Fruit fly (Drosophila melanogaster) whole organism, prepupa: ENCODE results near the gene srl.

Experiments
- CG10631 ChIP-seq: fragments of 200-800 bp; sonication (Bioruptor generic); optimal IDR thresholded peaks from 2 replicates; lab custom pipeline; 2016; ENCODE audit warnings: missing biosample characterization, missing genetic modification characterization
- CG10669 ChIP-seq: fragments of 200-800 bp; sonication (Bioruptor generic); optimal IDR thresholded peaks from 3 replicates; lab custom pipeline; 2018; ENCODE audit warnings: missing biosample characterization, mild to moderate bottlenecking, missing genetic modification characterization, moderate library complexity
- CG11762 ChIP-seq: fragments of 200-800 bp; sonication (Bioruptor generic); optimal IDR thresholded peaks from 3 replicates; lab custom pipeline; 2016; ENCODE audit warnings: missing biosample characterization, missing genetic modification characterization; ENCODE audit not compliant: insufficient read depth
- CG11902 ChIP-seq: fragments of 200-800 bp; sonication (Bioruptor generic); optimal IDR thresholded peaks from 3 replicates; lab custom pipeline; 2016; ENCODE audit warnings: missing biosample characterization, missing genetic modification characterization
- CG15336 ChIP-seq: fragments of 200-800 bp; sonication (Bioruptor generic); IDR thresholded peaks from 2 replicates; pipeline ENCODE4 v1.3.6; 2022; ENCODE audit warnings: missing biosample characterization, missing genetic modification characterization
- CG1621 ChIP-seq: fragments of 200-800 bp; sonication (Bioruptor generic); optimal IDR thresholded peaks from 3 replicates; lab custom pipeline; 2018; ENCODE audit warnings: missing biosample characterization, mild to moderate bottlenecking, missing genetic modification characterization
- CG3032 ChIP-seq: fragments of 200-800 bp; optimal IDR thresholded peaks from 2 replicates; lab custom pipeline; 2019; ENCODE audit warnings: missing biosample characterization, mild to moderate bottlenecking, missing genetic modification characterization, moderate library complexity
- CG31627 ChIP-seq: fragments of 200-800 bp; sonication (Bioruptor generic); optimal IDR thresholded peaks from 3 replicates; lab custom pipeline; 2016; ENCODE audit warnings: missing biosample characterization, missing genetic modification characterization
- CG32006 ChIP-seq: fragments of 200-800 bp; sonication (Bioruptor generic); optimal IDR thresholded peaks from 3 replicates; lab custom pipeline; 2017; ENCODE audit warnings: missing biosample characterization, mild to moderate bottlenecking, missing genetic modification characterization
- CG34406 ChIP-seq: fragments of 200-800 bp; sonication (Bioruptor generic); optimal IDR thresholded peaks from 3 replicates; lab custom pipeline; 2016; ENCODE audit warnings: missing biosample characterization, missing genetic modification characterization
- CG4318 ChIP-seq: fragments of 200-800 bp; sonication (Bioruptor generic); optimal IDR thresholded peaks from 3 replicates; lab custom pipeline; 2017; ENCODE audit warnings: missing biosample characterization, mild to moderate bottlenecking, missing genetic modification characterization
- CG6163 ChIP-seq: fragments of 200-800 bp; sonication (Bioruptor generic); IDR thresholded peaks from 3 replicates; pipeline ENCODE4 v1.3.6; 2022; ENCODE audit warnings: missing biosample characterization, missing genetic modification characterization
- CG6808 ChIP-seq: fragments of 200-800 bp; sonication (Bioruptor generic); optimal IDR thresholded peaks from 3 replicates; lab custom pipeline; 2017; ENCODE audit warnings: missing biosample characterization, missing genetic modification characterization, mild to moderate bottlenecking, moderate library complexity, missing genetic modification reagents
- CG6854 ChIP-seq: fragments of 200-800 bp; sonication (Bioruptor generic); optimal IDR thresholded peaks from 2 replicates; lab custom pipeline; 2017; ENCODE audit warnings: missing biosample characterization, mild to moderate bottlenecking, missing genetic modification characterization
- CG7368 ChIP-seq: fragments of 200-800 bp; sonication (Bioruptor generic); optimal IDR thresholded peaks from 3 replicates; lab custom pipeline; 2016; ENCODE audit warnings: missing biosample characterization, missing genetic modification characterization
- CG8119 ChIP-seq: fragments of 200-800 bp; sonication (Bioruptor generic); IDR thresholded peaks from 3 replicates; pipeline ENCODE4 v1.3.6; 2022; ENCODE audit warnings: missing biosample characterization, missing genetic modification characterization
- CG8632 ChIP-seq: fragments of 200-800 bp; sonication (Bioruptor generic); optimal IDR thresholded peaks from 3 replicates; lab custom pipeline; 2016; ENCODE audit warnings: missing biosample characterization, missing genetic modification characterization
- CG9139 ChIP-seq: fragments of 200-800 bp; sonication (Bioruptor generic); optimal IDR thresholded peaks from 3 replicates; lab custom pipeline; 2017; ENCODE audit warnings: missing biosample characterization, mild to moderate bottlenecking, missing genetic modification characterization
- Eip75B ChIP-seq: fragments of 200-800 bp; sonication (Bioruptor generic); optimal IDR thresholded peaks from 3 replicates; lab custom pipeline; 2016; ENCODE audit warnings: missing biosample characterization, missing genetic modification characterization
- Eip78C ChIP-seq: fragments of 200-800 bp; sonication (Bioruptor generic); peaks from one replicate; lab custom pipeline; 2016; ENCODE audit warnings: missing biosample characterization, missing genetic modification characterization
- Eip93F ChIP-seq: fragments of 200-800 bp; sonication (Bioruptor generic); optimal IDR thresholded peaks from 2 replicates; lab custom pipeline; 2016; ENCODE audit warnings: missing biosample characterization, mild to moderate bottlenecking, missing genetic modification characterization
- Ets96B ChIP-seq: fragments of 200-800 bp; optimal IDR thresholded peaks from 2 replicates; lab custom pipeline; 2019; ENCODE audit warnings: missing biosample characterization, mild to moderate bottlenecking, missing genetic modification characterization, moderate library complexity
- Gug ChIP-seq: fragments of 200-800 bp; sonication (Bioruptor generic); IDR thresholded peaks from 2 replicates; pipeline ENCODE4 v1.3.6; 2022; ENCODE audit warnings: missing biosample characterization, missing genetic modification characterization
- Hr39 ChIP-seq: fragments of 200-800 bp; sonication (Bioruptor generic); optimal IDR thresholded peaks from 2 replicates; lab custom pipeline; 2016; ENCODE audit warnings: missing biosample characterization, missing genetic modification characterization
- Lpt ChIP-seq: fragments of 200-800 bp; sonication (Bioruptor generic); optimal IDR thresholded peaks from 3 replicates; lab custom pipeline; 2016; ENCODE audit warnings: missing biosample characterization, missing genetic modification characterization
- OdsH ChIP-seq: fragments of 200-800 bp; sonication (Bioruptor generic); optimal IDR thresholded peaks from 3 replicates; lab custom pipeline; 2016; ENCODE audit warnings: missing biosample characterization, missing genetic modification characterization
- Sox102F ChIP-seq: fragments of 200-800 bp; sonication (Bioruptor generic); optimal IDR thresholded peaks from 2 replicates; lab custom pipeline; 2016; ENCODE audit warnings: missing biosample characterization, mild to moderate bottlenecking, missing genetic modification characterization
- Sox14 ChIP-seq: fragments of 200-800 bp; sonication (Bioruptor generic); optimal IDR thresholded peaks from 3 replicates; lab custom pipeline; 2016; ENCODE audit warnings: missing biosample characterization, missing genetic modification characterization
- Sox15 ChIP-seq: fragments of 200-800 bp; sonication (Bioruptor generic); optimal IDR thresholded peaks from 3 replicates; lab custom pipeline; 2016; ENCODE audit warnings: missing biosample characterization, missing genetic modification characterization
- achi ChIP-seq: fragments of 200-800 bp; sonication (Bioruptor generic); optimal IDR thresholded peaks from 3 replicates; lab custom pipeline; 2016; ENCODE audit warnings: missing biosample characterization, missing genetic modification characterization
- acj6 ChIP-seq: fragments of 200-800 bp; sonication (Bioruptor generic); optimal IDR thresholded peaks from 3 replicates; lab custom pipeline; 2016; ENCODE audit warnings: missing biosample characterization, missing genetic modification characterization
- cyc ChIP-seq: fragments of 200-800 bp; sonication (Bioruptor generic); optimal IDR thresholded peaks from 3 replicates; lab custom pipeline; 2016; ENCODE audit warnings: missing biosample characterization, missing genetic modification characterization
- eg ChIP-seq: fragments of 200-800 bp; sonication (Bioruptor generic); IDR thresholded peaks from 3 replicates; pipeline ENCODE4 v1.3.6; 2022; ENCODE audit warnings: missing biosample characterization, missing genetic modification characterization
- fkh ChIP-seq: fragments of 200-800 bp; sonication (Bioruptor generic); optimal IDR thresholded peaks from 3 replicates; lab custom pipeline; 2017; ENCODE audit warnings: missing biosample characterization, mild to moderate bottlenecking, missing genetic modification characterization, moderate library complexity
- lz ChIP-seq: fragments of 200-800 bp; sonication (Bioruptor generic); optimal IDR thresholded peaks from 3 replicates; lab custom pipeline; 2016; ENCODE audit warnings: missing biosample characterization, missing genetic modification characterization
- net ChIP-seq: fragments of 200-800 bp; sonication (Bioruptor generic); optimal IDR thresholded peaks from 3 replicates; lab custom pipeline; 2016; ENCODE audit warnings: missing biosample characterization, missing genetic modification characterization
- spab ChIP-seq: fragments of 200-800 bp; sonication (Bioruptor generic); optimal IDR thresholded peaks from 2 replicates; lab custom pipeline; 2017; ENCODE audit warnings: missing biosample characterization, mild to moderate bottlenecking, missing genetic modification characterization, missing genetic modification reagents
- ss ChIP-seq, 2 experiments: fragments of 200-800 bp; sonication (Bioruptor generic); optimal IDR thresholded peaks; 2 replicates in 1 of 2; 3 replicates in 1 of 2; lab custom pipeline; 2017 to 2018; ENCODE audit warnings: mild to moderate bottlenecking in 2 of 2, missing biosample characterization in 2 of 2, missing genetic modification characterization in 2 of 2, moderate library complexity in 1 of 2
- svp ChIP-seq: fragments of 200-800 bp; sonication (Bioruptor generic); peaks from one replicate; lab custom pipeline; 2016; ENCODE audit warnings: missing biosample characterization, missing genetic modification characterization

The srl gene

DNA sequence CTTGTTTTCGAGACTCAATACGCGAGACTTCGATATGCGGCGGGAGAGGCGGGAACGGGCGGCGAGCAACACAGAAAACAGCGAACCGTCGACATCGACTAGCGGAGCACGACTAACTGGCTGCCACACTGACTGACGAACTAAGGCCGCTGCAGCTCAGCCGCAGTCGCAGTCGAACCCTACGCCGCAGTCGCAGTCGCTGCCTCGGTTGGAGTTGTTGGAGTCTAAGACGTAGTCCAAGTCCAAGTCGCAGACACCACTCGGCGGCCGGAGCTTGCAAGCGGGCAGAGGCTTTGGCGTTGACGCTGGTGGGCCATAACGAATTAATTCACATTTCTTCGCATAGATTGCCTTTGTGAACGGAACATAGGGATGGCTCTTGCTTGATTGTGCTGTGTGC, 21.6 kb upstream of the srl start:
- no peak for TF ChIP-seq lz (GFP tag; lab: Kevin White, UChicago)
- peak; percentile 34 for TF ChIP-seq Eip78C (GFP tag; lab: Kevin White, UChicago)
- no peak for TF ChIP-seq CG34406 (GFP tag; lab: Kevin White, UChicago)
- no peak for TF ChIP-seq CG4318 (GFP tag; lab: Kevin White, UChicago)
- TF ChIP-seq CG8119 (GFP tag; lab: Robert Waterston, UW), result 0 out of 3 replicates have a peak, but pooled peaks have one; percentile 21
- no peak for TF ChIP-seq CG7368
- peak; percentile 29; the same call in 1 of the 3 replicates for TF ChIP-seq eg (GFP tag; lab: Robert Waterston, UW)
- TF ChIP-seq CG1621 (tag; lab: Kevin White, UChicago), result peak; percentile 31
- TF ChIP-seq CG15336 (GFP tag; lab: Robert Waterston, UW), result 0 out of 2 replicates have a peak, but pooled peaks have one; percentile 21

- TF ChIP-seq ss (GFP tag; optimal IDR thresholded peaks at IDR 0.05; lab: Kevin White, UChicago) (peak in 1 of 2 experiments; percentile 17), Ets96B (tag; lab: Kevin White, UChicago) (no peak), svp (GFP tag; lab: Kevin White, UChicago) (peak; percentile 0), Sox102F (GFP tag; lab: Kevin White, UChicago) (no peak)
Measured at dm6 chr3R:4449256-4449655, 20.1 kb upstream of the srl start.

DNA sequence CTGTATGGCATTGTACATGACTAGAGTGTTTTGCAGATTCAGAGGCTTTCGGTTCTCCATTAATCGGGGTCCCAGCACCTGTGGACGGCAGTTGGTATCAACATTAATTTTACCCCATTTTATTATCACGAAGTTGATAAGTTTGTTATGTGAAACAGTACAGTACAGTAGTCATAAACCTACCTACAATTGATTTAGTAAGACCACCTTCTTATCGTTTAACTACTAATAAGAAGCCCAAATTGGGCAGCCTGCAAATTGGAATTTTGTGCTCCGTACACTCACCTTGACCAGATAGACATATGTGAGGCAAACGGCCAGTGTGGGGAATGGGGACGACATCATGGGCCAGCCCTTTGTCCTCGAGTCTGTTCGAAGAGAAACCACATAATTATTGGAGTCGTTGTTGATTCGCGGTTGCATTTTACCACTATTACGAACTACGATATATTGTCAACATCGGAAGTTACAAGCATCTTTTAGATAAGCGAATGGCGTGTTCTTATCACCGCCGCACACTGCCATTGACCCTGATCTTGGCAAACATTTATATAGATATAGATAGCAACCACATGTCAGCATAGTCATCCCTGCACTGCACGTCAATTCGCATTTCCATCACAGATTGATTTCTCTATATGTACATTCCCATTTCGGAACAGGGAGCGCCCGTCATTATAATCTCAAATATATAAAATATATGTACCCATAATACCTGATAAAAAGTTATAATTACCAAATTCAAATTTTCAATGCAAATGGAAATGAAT, 17.5 kb upstream of the srl start:
- TF ChIP-seq Eip93F (no peak), spab (GFP tag; lab: Kevin White, UChicago) (no peak), CG1621 (tag; lab: Kevin White, UChicago) (no peak), Eip78C (GFP tag; lab: Kevin White, UChicago) (peak; percentile 53), CG10669 (GFP tag; lab: Kevin White, UChicago) (no peak), fkh (GFP tag; lab: Kevin White, UChicago) (peak; percentile 17), CG15336 (GFP tag; lab: Robert Waterston, UW) (no peak)

DNA sequence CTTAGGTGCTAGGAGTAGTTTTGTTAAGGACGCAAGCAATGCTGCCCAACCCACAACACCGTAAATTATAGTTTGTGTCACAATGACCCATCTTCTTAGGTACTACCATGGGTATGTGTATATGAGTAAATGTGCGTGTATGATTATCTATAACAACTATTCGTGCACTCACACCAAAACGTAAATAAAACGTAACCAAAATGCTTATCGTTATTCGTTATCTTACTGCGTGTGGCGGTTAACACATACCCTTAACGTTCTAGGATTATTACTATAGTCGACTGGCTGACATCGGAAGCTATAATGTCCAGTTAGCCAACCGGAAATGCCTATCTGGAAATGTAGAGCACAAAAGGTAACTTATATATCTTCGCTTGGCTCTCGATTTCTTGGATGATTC, 15.9 kb upstream of the srl start:
- no peak for TF ChIP-seq ss (GFP tag; optimal IDR thresholded peaks at IDR 0.05; lab: Kevin White, UChicago)

DNA sequence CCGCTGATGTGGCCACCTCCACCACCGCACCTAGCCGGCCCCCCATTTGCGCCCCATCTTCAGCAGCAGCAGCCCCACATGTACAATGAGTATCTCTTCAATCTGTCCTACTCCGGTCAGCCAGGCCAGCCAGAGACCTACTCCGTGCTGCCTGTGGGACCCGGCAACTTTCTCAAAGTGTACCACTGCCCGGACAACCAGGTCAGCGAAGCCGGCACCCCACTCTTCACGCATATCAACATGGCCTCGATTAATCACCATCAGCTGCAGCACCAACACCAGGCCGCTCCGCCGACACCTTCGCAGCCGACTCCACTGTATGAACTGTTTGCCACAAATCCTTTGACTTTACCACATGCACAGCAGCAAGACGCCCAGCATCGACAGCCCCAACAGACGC, 8.7 kb upstream of the srl start:
- TF ChIP-seq Hr39 (GFP tag; lab: Kevin White, UChicago) (no peak), CG34406 (GFP tag; lab: Kevin White, UChicago) (no peak), Lpt (GFP tag; lab: Kevin White, UChicago) (no peak), CG6808 (GFP tag; lab: Kevin White, UChicago) (no peak), CG8632 (GFP tag; lab: Kevin White, UChicago) (no peak), Eip75B (GFP tag; lab: Kevin White, UChicago) (no peak), Eip93F (no peak), fkh (GFP tag; lab: Kevin White, UChicago) (no peak), Ets96B (tag; lab: Kevin White, UChicago) (no peak), OdsH (no peak), CG31627 (GFP tag; lab: Kevin White, UChicago) (no peak), Sox14 (GFP tag; lab: Kevin White, UChicago) (no peak)

DNA sequence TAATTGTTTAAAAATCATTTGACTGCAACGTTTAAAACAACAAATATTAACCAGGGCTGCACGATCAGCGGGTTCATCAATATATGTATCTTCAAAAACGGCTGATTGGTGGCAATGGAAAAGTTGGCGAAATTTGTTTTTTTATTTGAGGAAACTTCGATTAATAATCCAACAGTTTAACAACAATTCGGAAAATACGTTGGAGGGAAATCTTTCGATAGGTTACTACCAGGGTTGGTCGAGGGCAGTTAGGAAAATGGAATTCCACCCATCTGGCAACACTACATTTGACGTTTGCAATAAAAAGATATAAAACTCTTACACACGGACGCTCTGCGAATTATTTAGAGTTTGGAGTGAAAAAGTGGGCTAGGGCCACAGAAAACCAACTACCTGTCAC, 8.0 kb upstream of the srl start, which contains the start of the genes Lipt2 and CG14650:
Gene Lipt2 (minus strand): TSS at position 217 of the 400 bp plus-strand sequence.
Gene CG14650 (plus strand): TSS at position 275 of the 400 bp plus-strand sequence.
- peak; percentile 56 for TF ChIP-seq net (GFP tag; lab: Kevin White, UChicago)
- peak; percentile 67 for TF ChIP-seq acj6 (GFP tag; lab: Kevin White, UChicago)
- no peak for TF ChIP-seq CG10631 (GFP tag; lab: Kevin White, UChicago)
- peak; percentile 59 for TF ChIP-seq cyc (GFP tag; lab: Kevin White, UChicago)
- peak; percentile 51 for TF ChIP-seq CG11902 (GFP tag; lab: Kevin White, UChicago)
- peak; percentile 60 for TF ChIP-seq CG3032 (tag; lab: Kevin White, UChicago)
- TF ChIP-seq achi (GFP tag; lab: Kevin White, UChicago), result peak; percentile 85
- peak; percentile 19; the same call in 1 of the 2 replicates for TF ChIP-seq Gug (GFP tag; lab: Robert Waterston, UW)
- peak; percentile 39 for TF ChIP-seq Sox15 (GFP tag; lab: Kevin White, UChicago)
- TF ChIP-seq CG6163 (GFP tag; lab: Robert Waterston, UW), result peak; percentile 52; the same call in 2 of the 3 replicates
- peak; percentile 39 for TF ChIP-seq CG11762 (GFP tag; lab: Kevin White, UChicago)
- TF ChIP-seq Hr39 (GFP tag; lab: Kevin White, UChicago), result no peak
- peak; percentile 33; the same call in 1 of the 3 replicates for TF ChIP-seq eg (GFP tag; lab: Robert Waterston, UW)
- no peak for TF ChIP-seq CG6854 (GFP tag; lab: Kevin White, UChicago)
- no peak for TF ChIP-seq CG9139 (GFP tag; lab: Kevin White, UChicago)
- TF ChIP-seq CG1621 (tag; lab: Kevin White, UChicago), result peak; percentile 14
- TF ChIP-seq Eip78C (GFP tag; lab: Kevin White, UChicago), result peak; percentile 82
- no peak for TF ChIP-seq CG32006 (GFP tag; lab: Kevin White, UChicago)
- peak; percentile 75 for TF ChIP-seq CG31627 (GFP tag; lab: Kevin White, UChicago)
- TF ChIP-seq Sox14 (GFP tag; lab: Kevin White, UChicago), result peak; percentile 83
- TF ChIP-seq lz (GFP tag; lab: Kevin White, UChicago), result peak; percentile 73
